Fruit fly (Drosophila melanogaster) whole organism, embryonic: Measurements from ENCODE around the gene CG7650.
A peak's percentile ranks its signal among the peaks of the same experiment; 100 is the strongest.

ENCODE experiments used
- CG10543 ChIP-seq: fragments of 200-800 bp; sonication (Bioruptor generic); optimal IDR thresholded peaks from 3 replicates; lab custom pipeline; 2017; ENCODE audit warnings: missing biosample characterization, mild to moderate bottlenecking, missing genetic modification characterization, moderate library complexity
- CG11560 ChIP-seq: fragments of 200-800 bp; sonication (Bioruptor generic); IDR thresholded peaks from 3 replicates; pipeline ENCODE4 v1.3.6; 2022; ENCODE audit warnings: missing biosample characterization, missing genetic modification characterization
- CG12071 ChIP-seq: fragments of 200-800 bp; sonication (Bioruptor generic); optimal IDR thresholded peaks from 3 replicates; lab custom pipeline; 2018; ENCODE audit warnings: missing biosample characterization, mild to moderate bottlenecking, missing genetic modification characterization
- CG12155 ChIP-seq: fragments of 200-800 bp; sonication (Bioruptor generic); optimal IDR thresholded peaks from 3 replicates; lab custom pipeline; 2016; ENCODE audit warnings: missing biosample characterization, missing genetic modification characterization
- CG12942 ChIP-seq: fragments of 200-800 bp; sonication (Bioruptor generic); optimal IDR thresholded peaks from 3 replicates; lab custom pipeline; 2016; ENCODE audit warnings: missing biosample characterization, missing genetic modification characterization
- CG13296 ChIP-seq: fragments of 200-800 bp; sonication (Bioruptor generic); optimal IDR thresholded peaks from 3 replicates; lab custom pipeline; 2018; ENCODE audit warnings: missing biosample characterization, mild to moderate bottlenecking, missing genetic modification characterization
- CG13894 ChIP-seq: fragments of 200-800 bp; sonication (Bioruptor generic); optimal IDR thresholded peaks from 3 replicates; lab custom pipeline; 2018; ENCODE audit warnings: missing biosample characterization, mild to moderate bottlenecking, missing genetic modification characterization, moderate library complexity
- CG14860 ChIP-seq: fragments of 200-800 bp; sonication (Bioruptor generic); IDR thresholded peaks from 3 replicates; pipeline ENCODE4 v1.3.6; 2022; ENCODE audit warnings: missing biosample characterization, missing genetic modification characterization; ENCODE audit not compliant: partially characterized antibody
- CG17361 ChIP-seq: fragments of 200-800 bp; sonication (Bioruptor generic); IDR thresholded peaks from 3 replicates; pipeline ENCODE4 v1.3.6; 2022; ENCODE audit warnings: missing biosample characterization, missing genetic modification characterization
- CG1832 ChIP-seq: fragments of 200-800 bp; sonication (Bioruptor generic); optimal IDR thresholded peaks from 2 replicates; lab custom pipeline; 2017; ENCODE audit warnings: missing biosample characterization, mild to moderate bottlenecking, missing genetic modification characterization, inconsistent platforms
- CG18599 ChIP-seq: fragments of 200-800 bp; sonication (Bioruptor generic); optimal IDR thresholded peaks from 3 replicates; lab custom pipeline; 2017; ENCODE audit warnings: missing biosample characterization, missing genetic modification characterization, mild to moderate bottlenecking, moderate library complexity, missing genetic modification reagents
- CG18764 ChIP-seq: fragments of 200-800 bp; sonication (Bioruptor generic); optimal IDR thresholded peaks from 3 replicates; lab custom pipeline; 2016; ENCODE audit warnings: missing biosample characterization, missing genetic modification characterization
- CG33213 ChIP-seq: fragments of 200-800 bp; sonication (Bioruptor generic); optimal IDR thresholded peaks from 3 replicates; lab custom pipeline; 2016; ENCODE audit warnings: missing biosample characterization, missing genetic modification characterization
- CG3407 ChIP-seq: fragments of 200-800 bp; sonication (Bioruptor generic); optimal IDR thresholded peaks from 2 replicates; lab custom pipeline; 2018; ENCODE audit warnings: missing biosample characterization, mild to moderate bottlenecking, missing genetic modification characterization
- CG3847 ChIP-seq: fragments of 200-800 bp; sonication (Bioruptor generic); IDR thresholded peaks from 2 replicates; pipeline ENCODE4 v1.3.6; 2022; ENCODE audit warnings: missing biosample characterization, missing genetic modification characterization
- CG3995 ChIP-seq: fragments of 200-800 bp; sonication (Bioruptor generic); optimal IDR thresholded peaks from 3 replicates; lab custom pipeline; 2016; ENCODE audit warnings: missing biosample characterization, missing genetic modification characterization
- CG4820 ChIP-seq: fragments of 200-800 bp; sonication (Bioruptor generic); optimal IDR thresholded peaks from 3 replicates; lab custom pipeline; 2016; ENCODE audit warnings: missing biosample characterization, missing genetic modification characterization
- CG6272 ChIP-seq: fragments of 200-800 bp; sonication (Bioruptor generic); IDR thresholded peaks from 2 replicates; pipeline ENCODE4 v1.3.6; 2022; ENCODE audit warnings: missing biosample characterization, missing genetic modification characterization
- CG8944 ChIP-seq: fragments of 200-800 bp; sonication (Bioruptor generic); optimal IDR thresholded peaks from 3 replicates; lab custom pipeline; 2016; ENCODE audit warnings: missing biosample characterization, missing genetic modification characterization
- CG9932 ChIP-seq: fragments of 200-800 bp; sonication (Bioruptor generic); IDR thresholded peaks from 2 replicates; pipeline ENCODE4 v1.3.6; 2022; ENCODE audit warnings: missing biosample characterization, missing genetic modification characterization
- Eip74EF ChIP-seq, 2 experiments: fragments of 200-800 bp in 1 of 2; fragments of >200 bp in 1 of 2; sonication (Bioruptor generic) in 1 of 2; optimal IDR thresholded peaks; 2 replicates each; lab custom pipeline; 2017 to 2019; ENCODE audit warnings: missing biosample characterization in 2 of 2, missing genetic modification characterization in 2 of 2, mild to moderate bottlenecking in 1 of 2, moderate library complexity in 1 of 2
- Ets65A ChIP-seq: fragments of 200-800 bp; sonication (Bioruptor generic); peaks from one replicate; lab custom pipeline; 2016; ENCODE audit warnings: missing biosample characterization, missing genetic modification characterization
- Gsc ChIP-seq: fragments of 200-800 bp; sonication (Bioruptor generic); IDR thresholded peaks from 2 replicates; pipeline ENCODE4 v1.3.6; 2022; ENCODE audit warnings: missing biosample characterization, missing genetic modification characterization
- MBD-R2 ChIP-seq: fragments of 200-800 bp; sonication (Bioruptor generic); IDR thresholded peaks from 2 replicates; pipeline ENCODE4 v1.3.6; 2022; ENCODE audit warnings: missing biosample characterization, missing genetic modification characterization
- Med ChIP-seq: fragments of 200-800 bp; sonication (Bioruptor generic); peaks from one replicate; lab custom pipeline; 2016; ENCODE audit warnings: missing biosample characterization, missing genetic modification characterization, mild to moderate bottlenecking, inconsistent platforms, moderate library complexity
- NFAT ChIP-seq: fragments of 200-800 bp; sonication (Bioruptor generic); IDR thresholded peaks from 2 replicates; pipeline ENCODE4 v1.3.6; 2022; ENCODE audit warnings: missing biosample characterization, missing genetic modification characterization
- Nf-YA ChIP-seq: fragments of 200-800 bp; sonication (Bioruptor generic); IDR thresholded peaks from 2 replicates; pipeline ENCODE4 v1.3.6; 2022; ENCODE audit warnings: missing biosample characterization, missing genetic modification characterization
- Sox100B ChIP-seq: fragments of 200-800 bp; sonication (Bioruptor generic); optimal IDR thresholded peaks from 3 replicates; lab custom pipeline; 2018; ENCODE audit warnings: missing biosample characterization, mild to moderate bottlenecking, missing genetic modification characterization
- abd-A ChIP-seq: fragments of 200-800 bp; sonication (Bioruptor generic); optimal IDR thresholded peaks from 3 replicates; lab custom pipeline; 2019; ENCODE audit warnings: missing biosample characterization, mild to moderate bottlenecking, missing genetic modification characterization, moderate library complexity
- amos ChIP-seq: fragments of 200-800 bp; sonication (Bioruptor generic); IDR thresholded peaks from 2 replicates; pipeline ENCODE4 v1.3.6; 2022; ENCODE audit warnings: missing biosample characterization, missing genetic modification characterization; ENCODE audit not compliant: partially characterized antibody
- crol ChIP-seq: fragments of 200-800 bp; sonication (Bioruptor generic); IDR thresholded peaks from 2 replicates; pipeline ENCODE4 v1.3.6; 2022; ENCODE audit warnings: missing biosample characterization, missing genetic modification characterization
- eyg ChIP-seq: fragments of 200-800 bp; sonication (Bioruptor generic); optimal IDR thresholded peaks from 3 replicates; lab custom pipeline; 2016; ENCODE audit warnings: missing biosample characterization, missing genetic modification characterization
- ftz-f1 ChIP-seq: fragments of 200-800 bp; sonication (Bioruptor generic); optimal IDR thresholded peaks from 2 replicates; lab custom pipeline; 2016; ENCODE audit warnings: missing biosample characterization, missing genetic modification characterization
- gsb-n ChIP-seq: fragments of 200-800 bp; sonication (Bioruptor generic); optimal IDR thresholded peaks from 3 replicates; lab custom pipeline; 2018; ENCODE audit warnings: missing biosample characterization, mild to moderate bottlenecking, missing genetic modification characterization
- jigr1 ChIP-seq: fragments of 200-800 bp; sonication (Bioruptor generic); IDR thresholded peaks from 3 replicates; pipeline ENCODE4 v1.3.6; 2022; ENCODE audit warnings: missing biosample characterization, missing genetic modification characterization
- knrl ChIP-seq: fragments of 200-800 bp; sonication (Bioruptor generic); IDR thresholded peaks from 3 replicates; pipeline ENCODE4 v1.3.6; 2022; ENCODE audit warnings: missing biosample characterization, missing genetic modification characterization; ENCODE audit not compliant: partially characterized antibody
- lab ChIP-seq: fragments of 200-800 bp; sonication (Bioruptor generic); optimal IDR thresholded peaks from 3 replicates; lab custom pipeline; 2017; ENCODE audit warnings: missing biosample characterization, missing genetic modification characterization, mild to moderate bottlenecking, moderate library complexity, missing genetic modification reagents
- lilli ChIP-seq: fragments of 200-800 bp; sonication (Bioruptor generic); optimal IDR thresholded peaks from 3 replicates; lab custom pipeline; 2016; ENCODE audit warnings: missing biosample characterization, missing genetic modification characterization
- mirr ChIP-seq: fragments of 200-800 bp; sonication (Bioruptor generic); optimal IDR thresholded peaks from 3 replicates; lab custom pipeline; 2018; ENCODE audit warnings: missing biosample characterization, mild to moderate bottlenecking, missing genetic modification characterization
- prd ChIP-seq, 3 experiments: fragments of >200 bp in 2 of 3; fragments of 200-800 bp in 1 of 3; sonication (Bioruptor generic) in 1 of 3; optimal IDR thresholded peaks in 2 of 3; IDR thresholded peaks in 1 of 3; 2 replicates in 2 of 3; 3 replicates in 1 of 3; pipeline versions ENCODE4 v1.3.6 to Lab custom; 2017 to 2022; ENCODE audit warnings: missing biosample characterization in 1 of 3, missing genetic modification characterization in 1 of 3
- scrt ChIP-seq: fragments of 200-800 bp; sonication (Bioruptor generic); optimal IDR thresholded peaks from 2 replicates; lab custom pipeline; 2018; ENCODE audit warnings: missing biosample characterization, mild to moderate bottlenecking, missing genetic modification characterization, moderate library complexity
- sob ChIP-seq: fragments of 200-800 bp; sonication (Bioruptor generic); IDR thresholded peaks from 2 replicates; pipeline ENCODE4 v1.3.6; 2022; ENCODE audit warnings: missing biosample characterization, missing genetic modification characterization
- tup ChIP-seq: fragments of 200-800 bp; sonication (Bioruptor generic); optimal IDR thresholded peaks from 2 replicates; lab custom pipeline; 2016; ENCODE audit warnings: missing biosample characterization, mild to moderate bottlenecking, missing genetic modification characterization, moderate library complexity
- wdn ChIP-seq: fragments of 200-800 bp; sonication (Bioruptor generic); IDR thresholded peaks from 2 replicates; pipeline ENCODE4 v1.3.6; 2022; ENCODE audit warnings: missing biosample characterization, missing genetic modification characterization

CG7650 gene

dm6 chr3L:15619626-15620247, 9.6 kb upstream of the CG7650 start, which contains the start of gene Phs (continued):
- TF ChIP-seq Nf-YA (GFP tag; lab: Robert Waterston, UW) (0 out of 2 replicates have a peak, but pooled peaks have one; percentile 6), jigr1 (GFP tag; lab: Robert Waterston, UW) (no peak), CG4820 (GFP tag; lab: Kevin White, UChicago) (peak; percentile 77), CG14860 (no peak), prd (optimal IDR thresholded peaks at IDR 0.05; lab: Kevin White, UChicago) (no peak), prd (GFP tag; IDR thresholded peaks at IDR 0.05; lab: Robert Waterston, UW) (peak; percentile 78), CG33213 (peak; percentile 92), CG17361 (peak; percentile 50; the same call in 1 of the 3 replicates), CG18764 (GFP tag; lab: Kevin White, UChicago) (peak; percentile 79), CG3407 (GFP tag; lab: Kevin White, UChicago) (peak; percentile 60), CG12155 (GFP tag; lab: Kevin White, UChicago) (peak; percentile 88)
- TF ChIP-seq, all 482 proteins: peak for 396

DNA sequence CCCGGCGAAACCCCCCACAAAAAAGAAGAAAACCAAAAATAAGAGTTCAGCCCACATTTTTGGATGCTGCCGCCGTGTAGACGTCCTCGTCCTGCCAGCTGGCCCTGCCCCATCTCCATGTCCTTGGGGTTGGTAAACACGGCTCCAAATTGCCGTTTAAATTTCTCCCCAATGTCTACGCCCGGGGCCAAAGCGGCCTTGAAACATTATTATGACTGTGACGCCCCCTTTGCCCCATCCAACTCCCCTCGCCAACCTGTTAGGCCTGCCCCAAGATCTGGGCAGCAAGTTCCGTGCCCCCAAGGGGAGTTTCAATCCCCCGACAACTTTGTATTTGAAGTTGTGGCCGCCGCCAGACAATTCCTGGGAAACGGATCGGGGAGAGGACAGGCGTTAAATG, 6.7 kb upstream of the CG7650 start:
- peak; percentile 18 for TF ChIP-seq CG1832 (GFP tag; lab: Kevin White, UChicago)
- 0 out of 2 replicates have a peak, but pooled peaks have one; percentile 31 for TF ChIP-seq CG9932 (GFP tag; lab: Robert Waterston, UW)
- TF ChIP-seq scrt (GFP tag; lab: Kevin White, UChicago), result peak; percentile 62
- TF ChIP-seq knrl (GFP tag; lab: Robert Waterston, UW), result 0 out of 3 replicates have a peak, but pooled peaks have one; percentile 24
- no peak for TF ChIP-seq tup (GFP tag; lab: Kevin White, UChicago)
- TF ChIP-seq sob (GFP tag; lab: Robert Waterston, UW), result peak; percentile 5; the same call in 1 of the 2 replicates
- TF ChIP-seq gsb-n (tag; lab: Kevin White, UChicago), result no peak
- 0 out of 3 replicates have a peak, but pooled peaks have one; percentile 33 for TF ChIP-seq CG11560 (tag; lab: Robert Waterston, UW)
- TF ChIP-seq abd-A (tag; lab: Kevin White, UChicago), result peak; percentile 98
- TF ChIP-seq CG13296 (GFP tag; lab: Kevin White, UChicago), result no peak
- TF ChIP-seq wdn (GFP tag; lab: Robert Waterston, UW), result 0 out of 2 replicates have a peak, but pooled peaks have one; percentile 8
- peak; percentile 11 for TF ChIP-seq ftz-f1 (GFP tag; lab: Kevin White, UChicago)
- TF ChIP-seq Ets65A (GFP tag; lab: Kevin White, UChicago), result peak; percentile 80
- peak; percentile 81 for TF ChIP-seq Med
- TF ChIP-seq CG18599, result peak; percentile 30
- peak; percentile 69 for TF ChIP-seq mirr
- TF ChIP-seq Sox100B, result no peak
- TF ChIP-seq CG12942 (GFP tag; lab: Kevin White, UChicago), result no peak
- TF ChIP-seq CG6272 (GFP tag; lab: Robert Waterston, UW), result 0 out of 2 replicates have a peak, but pooled peaks have one; percentile 5
- no peak for TF ChIP-seq CG8944 (GFP tag; lab: Kevin White, UChicago)
- no peak for TF ChIP-seq CG3995 (GFP tag; lab: Kevin White, UChicago)
- no peak for TF ChIP-seq Eip74EF (GFP tag; optimal IDR thresholded peaks at IDR 0.05; lab: Kevin White, UChicago)
- TF ChIP-seq NFAT (GFP tag; lab: Robert Waterston, UW), result 0 out of 2 replicates have a peak, but pooled peaks have one; percentile 23
- 0 out of 2 replicates have a peak, but pooled peaks have one; percentile 11 for TF ChIP-seq MBD-R2 (GFP tag; lab: Robert Waterston, UW)
- peak; percentile 67 for TF ChIP-seq crol (GFP tag; lab: Robert Waterston, UW)
- TF ChIP-seq Gsc (GFP tag; lab: Robert Waterston, UW), result no peak
- TF ChIP-seq CG13894 (tag; lab: Kevin White, UChicago), result peak; percentile 83
- no peak for TF ChIP-seq lilli (GFP tag; lab: Kevin White, UChicago)
- no peak for TF ChIP-seq eyg (GFP tag; lab: Kevin White, UChicago)
- peak; percentile 28 for TF ChIP-seq CG10543
- no peak; the same call in 1 of the 2 replicates for TF ChIP-seq CG3847 (GFP tag; lab: Robert Waterston, UW)
- TF ChIP-seq amos (GFP tag; lab: Robert Waterston, UW), result no peak
- peak; percentile 14 for TF ChIP-seq lab (GFP tag; lab: Kevin White, UChicago)
- peak; percentile 10 for TF ChIP-seq CG12071
- TF ChIP-seq, all 482 proteins: peak for 21
